Fruit fly (Drosophila melanogaster) whole organism, adult: ENCODE measurements around the gene betaTub65B.

Experiments used
- CG14711 ChIP-seq: fragments of 200-800 bp; sonication (Bioruptor generic); optimal IDR thresholded peaks from 2 replicates; lab custom pipeline; 2018; ENCODE audit warnings: missing biosample characterization, mild to moderate bottlenecking, missing genetic modification characterization, moderate library complexity
- CG7101 ChIP-seq: fragments of 200-800 bp; sonication (Bioruptor generic); optimal IDR thresholded peaks from 2 replicates; lab custom pipeline; 2018; ENCODE audit warnings: missing biosample characterization, mild to moderate bottlenecking, missing genetic modification characterization, moderate library complexity
- bab1 ChIP-seq: fragments of 200-800 bp; sonication (Bioruptor generic); optimal IDR thresholded peaks from 3 replicates; lab custom pipeline; 2019; ENCODE audit warnings: missing biosample characterization, mild to moderate bottlenecking, missing genetic modification characterization, moderate library complexity

DNA sequence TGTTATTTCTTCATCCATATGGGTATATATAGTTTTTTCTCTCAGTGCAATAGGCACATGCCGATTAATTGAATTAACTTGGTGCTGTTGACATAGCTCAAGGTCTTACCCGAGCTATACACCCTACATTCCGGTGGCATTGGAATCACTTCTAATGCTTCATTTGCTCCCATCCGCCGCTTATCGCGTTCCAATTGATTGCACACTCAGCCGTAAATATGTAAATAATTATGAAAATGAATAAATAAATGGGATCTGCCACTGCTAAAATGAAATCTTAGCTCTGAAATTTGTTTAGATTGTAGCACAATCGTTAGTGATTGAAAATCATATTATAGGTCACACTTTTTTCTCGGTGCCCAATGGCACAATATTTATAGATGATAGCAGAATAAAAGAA, 13.6 kb upstream of the betaTub65B start:
- TF ChIP-seq CG7101 (tag; lab: Kevin White, UChicago), result no peak
- TF ChIP-seq bab1 (GFP tag; lab: Kevin White, UChicago), result no peak
- no peak for TF ChIP-seq CG14711 (tag; lab: Kevin White, UChicago)
